Worm (Caenorhabditis elegans) whole organism, early embryonic: Measurements from ENCODE around the gene nurf-1.

ENCODE experiments used
- F13C5.2 ChIP-seq: sonication (generic microtip); optimal IDR thresholded peaks from 2 replicates; lab custom pipeline; 2017; ENCODE audit warnings: mild to moderate bottlenecking, missing genetic modification characterization, inconsistent platforms, missing compliant biosample characterization
- ama-1 ChIP-seq: fragments of 150-350 bp; optimal IDR thresholded peaks from 2 replicates; lab custom pipeline; 2014
- ceh-36 ChIP-seq: sonication (generic microtip); optimal IDR thresholded peaks from 2 replicates; lab custom pipeline; 2016; ENCODE audit warnings: missing genetic modification characterization, inconsistent platforms, missing compliant biosample characterization
- hnd-1 ChIP-seq: sonication (generic microtip); optimal IDR thresholded peaks from 2 replicates; lab custom pipeline; 2016; ENCODE audit warnings: missing genetic modification characterization, missing compliant biosample characterization
- pes-1 ChIP-seq: fragments of 200-800 bp; sonication (Bioruptor generic); IDR thresholded peaks from 2 replicates; pipeline ENCODE4 v1.3.6; 2022; ENCODE audit warnings: missing genetic modification reagents, missing genetic modification characterization, missing compliant biosample characterization
- scrt-1 ChIP-seq: fragments of 200-800 bp; sonication (Bioruptor generic); IDR thresholded peaks from 2 replicates; pipeline ENCODE4 v1.3.6; 2022; ENCODE audit warnings: missing genetic modification characterization, missing compliant biosample characterization
- sea-1 ChIP-seq: fragments of 200-800 bp; sonication (Bioruptor generic); conservative IDR thresholded peaks from 2 replicates; pipeline ENCODE4 v1.3.6; 2022; ENCODE audit warnings: missing genetic modification characterization, missing compliant biosample characterization

- no peak for TF ChIP-seq sea-1 (GFP tag; lab: Robert Waterston, UW)
- TF ChIP-seq ama-1 (lab: Kevin White, UChicago) = no peak
- no peak for TF ChIP-seq F13C5.2 (tag; lab: Kevin White, UChicago)
- no peak for TF ChIP-seq hnd-1 (tag; lab: Kevin White, UChicago)
- TF ChIP-seq pes-1 (GFP tag; lab: Robert Waterston, UW) = no peak
- no peak for TF ChIP-seq scrt-1 (GFP tag; lab: Robert Waterston, UW)
- no peak for TF ChIP-seq ceh-36 (tag; lab: Kevin White, UChicago)
These were observed 61.4 kb downstream of the nurf-1 start for ce11 chrII:14451934-14452333.
